Worm (Caenorhabditis elegans) whole organism, L3 larva: ENCODE measurements around the gene Y48C3A.5.

Experiments
- fos-1 ChIP-seq: fragments of 150-350 bp; optimal IDR thresholded peaks from 2 replicates; lab custom pipeline; 2014; ENCODE audit warnings: missing biosample characterization, missing genetic modification characterization
- lin-39 ChIP-seq: fragments of 150-350 bp; optimal IDR thresholded peaks from 2 replicates; lab custom pipeline; 2018; ENCODE audit warnings: missing biosample characterization, missing genetic modification reagents, missing genetic modification characterization
- nhr-12 ChIP-seq: fragments of 150-350 bp; optimal IDR thresholded peaks from 2 replicates; lab custom pipeline; 2014; ENCODE audit warnings: missing biosample characterization, missing genetic modification characterization
- nhr-23 ChIP-seq: fragments of 150-350 bp; optimal IDR thresholded peaks from 2 replicates; lab custom pipeline; 2014; ENCODE audit warnings: missing biosample characterization, missing genetic modification reagents, missing genetic modification characterization
- sea-2 ChIP-seq: fragments of 150-350 bp; sonication (generic microtip); optimal IDR thresholded peaks from 4 replicates; lab custom pipeline; 2014; ENCODE audit warnings: missing biosample characterization, missing genetic modification reagents, missing genetic modification characterization
- tbx-2 ChIP-seq: sonication (generic microtip); optimal IDR thresholded peaks from 2 replicates; lab custom pipeline; 2016; ENCODE audit warnings: mild to moderate bottlenecking, missing genetic modification characterization, missing compliant biosample characterization
- zag-1 ChIP-seq: fragments of 150-350 bp; optimal IDR thresholded peaks from 2 replicates; lab custom pipeline; 2014; ENCODE audit warnings: missing biosample characterization, missing genetic modification characterization

DNA sequence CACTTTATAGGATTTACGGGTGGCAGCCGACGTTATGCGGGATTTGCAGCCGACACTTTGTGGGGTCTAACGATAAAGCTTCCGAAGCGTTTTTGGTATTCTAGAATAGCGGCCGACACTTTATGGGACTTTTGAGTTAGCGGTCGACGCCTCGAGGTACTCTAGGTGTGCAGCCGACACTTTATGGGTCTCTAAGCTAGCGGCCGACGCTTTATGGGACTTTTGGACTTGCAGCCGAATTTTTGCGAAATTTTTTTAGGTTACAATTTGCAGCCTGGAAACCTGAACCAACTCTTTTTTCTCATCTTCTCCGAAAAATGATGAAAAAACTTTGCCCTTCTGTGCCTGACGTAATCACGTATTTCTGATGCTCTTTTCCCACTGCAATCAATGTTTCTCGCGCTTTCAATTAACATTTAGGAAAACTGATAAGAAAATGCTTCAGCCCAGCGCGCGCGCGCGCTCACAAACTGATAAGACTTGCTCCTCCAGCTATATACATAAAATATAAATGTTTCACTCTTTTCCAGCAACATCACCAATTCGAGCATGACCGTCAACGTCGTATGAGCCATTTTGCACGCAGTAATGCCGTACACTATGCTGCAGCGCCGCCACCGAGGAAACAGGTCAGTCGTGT, 28.4 kb downstream of the Y48C3A.5 start:
- no peak for TF ChIP-seq sea-2 (GFP tag; lab: Kevin White, UChicago)
- TF ChIP-seq fos-1 (tag; lab: Kevin White, UChicago): no peak
- no peak for TF ChIP-seq nhr-12
- no peak for TF ChIP-seq nhr-23 (tag; lab: Kevin White, UChicago)
- TF ChIP-seq lin-39 (tag; lab: Kevin White, UChicago): no peak
- no peak for TF ChIP-seq tbx-2 (tag; lab: Kevin White, UChicago)
- TF ChIP-seq zag-1 (tag; lab: Kevin White, UChicago): no peak
